Fruit fly (Drosophila melanogaster): Measurements from ENCODE around the gene CG31287.

CG31287 gene

DNA sequence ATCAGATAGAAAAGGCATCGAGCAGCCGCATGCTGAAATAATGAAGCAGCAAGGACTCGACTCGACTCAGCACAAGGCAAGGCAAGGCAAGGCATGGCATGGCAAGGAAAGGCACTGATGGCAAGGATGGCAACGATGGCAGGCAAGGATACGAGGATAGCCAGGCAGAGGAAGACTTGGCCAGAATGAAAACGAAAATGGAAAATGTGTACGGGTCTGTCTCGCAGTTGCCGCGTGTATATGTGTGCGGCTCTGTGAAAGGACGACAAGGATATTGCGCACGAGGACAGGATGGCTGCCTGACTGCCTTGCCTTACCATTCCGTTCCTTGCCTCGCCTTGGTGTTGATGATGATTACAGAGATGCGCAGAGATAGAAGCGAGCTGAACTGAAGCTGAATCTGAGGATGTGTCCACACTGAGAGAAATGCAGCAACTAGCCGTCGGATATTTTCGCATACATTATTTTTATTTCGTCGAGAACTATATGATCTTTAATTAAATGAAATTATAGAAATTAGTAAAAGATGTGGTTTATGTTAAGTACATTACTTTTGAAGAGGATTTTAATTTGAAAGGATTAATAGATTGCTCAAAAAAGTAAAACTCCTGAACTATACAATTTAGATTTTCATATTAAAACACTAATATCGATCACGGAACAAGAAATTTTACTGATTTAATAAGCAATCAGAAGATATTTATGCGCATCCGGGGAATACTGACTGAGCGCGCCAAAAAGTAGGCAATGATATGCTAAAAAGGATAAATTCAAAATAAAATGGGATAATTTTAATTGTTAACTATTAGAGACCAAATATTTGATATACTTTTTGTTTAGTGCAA, 11.5 kb downstream of the CG31287 start (continued):
- no peak for TF ChIP-seq fd85E (GFP tag; optimal IDR thresholded peaks at IDR 0.05)
- peak; percentile 19 for TF ChIP-seq CG6276 (GFP tag; optimal IDR thresholded peaks at IDR 0.05)
- peak in 1 of 2 experiments; percentile 41 for TF ChIP-seq salr (GFP tag; optimal IDR thresholded peaks at IDR 0.05)
- peak; percentile 36 for TF ChIP-seq CG3032 (tag; optimal IDR thresholded peaks at IDR 0.05)
- TF ChIP-seq Lpt (GFP tag; optimal IDR thresholded peaks at IDR 0.05) = no peak
- TF ChIP-seq pdm3 (GFP tag; optimal IDR thresholded peaks at IDR 0.05) = peak; percentile 24
- peak; percentile 47 for TF ChIP-seq OdsH (GFP tag; optimal IDR thresholded peaks at IDR 0.05)
- no peak for TF ChIP-seq CG8119 (GFP tag; IDR thresholded peaks at IDR 0.05)
- TF ChIP-seq CG16779 (tag; optimal IDR thresholded peaks at IDR 0.05) = no peak

DNA sequence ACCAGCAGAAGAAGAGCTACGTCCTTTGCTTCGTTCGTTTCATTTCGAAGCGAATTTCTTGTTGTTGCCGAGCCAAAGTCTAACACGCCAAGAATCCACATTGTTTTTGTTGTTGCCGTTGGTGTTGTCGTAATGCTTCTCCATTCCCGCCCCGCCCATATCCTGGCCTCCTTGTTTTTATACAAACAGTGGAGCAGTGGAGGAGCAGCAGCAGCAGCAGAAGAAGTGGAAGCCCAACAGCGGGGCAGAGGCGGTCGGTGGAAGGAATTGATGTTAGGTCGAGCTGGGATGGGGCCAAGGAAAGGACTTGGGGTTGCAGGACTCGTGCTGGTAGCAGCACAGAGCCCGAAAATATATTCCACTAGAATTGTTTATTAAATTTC, 12.1 kb downstream of the CG31287 start:
- TF ChIP-seq CG31627 (GFP tag; optimal IDR thresholded peaks at IDR 0.05) = no peak
- TF ChIP-seq Sox102F (GFP tag; optimal IDR thresholded peaks at IDR 0.05) = no peak
- no peak for TF ChIP-seq topi (GFP tag; optimal IDR thresholded peaks at IDR 0.05)
- TF ChIP-seq OdsH (GFP tag; optimal IDR thresholded peaks at IDR 0.05) = no peak
- TF ChIP-seq CG16779 (tag; optimal IDR thresholded peaks at IDR 0.05) = no peak
- TF ChIP-seq CG6854 (GFP tag; optimal IDR thresholded peaks at IDR 0.05) = no peak
- no peak for TF ChIP-seq CG32006 (GFP tag; optimal IDR thresholded peaks at IDR 0.05)
- TF ChIP-seq CG34406 (GFP tag; optimal IDR thresholded peaks at IDR 0.05) = no peak
- TF ChIP-seq CG4318 (GFP tag; optimal IDR thresholded peaks at IDR 0.05) = no peak
- TF ChIP-seq CG6276 (GFP tag; optimal IDR thresholded peaks at IDR 0.05) = no peak
- no peak for TF ChIP-seq Eip75B (GFP tag; optimal IDR thresholded peaks at IDR 0.05)
- TF ChIP-seq CG11294 (GFP tag; IDR thresholded peaks at IDR 0.05) = no peak
- TF ChIP-seq fkh (GFP tag; optimal IDR thresholded peaks at IDR 0.05) = no peak
- no peak for TF ChIP-seq CG11762 (GFP tag; optimal IDR thresholded peaks at IDR 0.05; ENCODE audit: insufficient read depth)
- TF ChIP-seq CG1621 (tag; optimal IDR thresholded peaks at IDR 0.05) = no peak
- no peak for TF ChIP-seq net (GFP tag; optimal IDR thresholded peaks at IDR 0.05)
- no peak for TF ChIP-seq CG15336 (GFP tag; IDR thresholded peaks at IDR 0.05)
- TF ChIP-seq svp (GFP tag) = no peak

DNA sequence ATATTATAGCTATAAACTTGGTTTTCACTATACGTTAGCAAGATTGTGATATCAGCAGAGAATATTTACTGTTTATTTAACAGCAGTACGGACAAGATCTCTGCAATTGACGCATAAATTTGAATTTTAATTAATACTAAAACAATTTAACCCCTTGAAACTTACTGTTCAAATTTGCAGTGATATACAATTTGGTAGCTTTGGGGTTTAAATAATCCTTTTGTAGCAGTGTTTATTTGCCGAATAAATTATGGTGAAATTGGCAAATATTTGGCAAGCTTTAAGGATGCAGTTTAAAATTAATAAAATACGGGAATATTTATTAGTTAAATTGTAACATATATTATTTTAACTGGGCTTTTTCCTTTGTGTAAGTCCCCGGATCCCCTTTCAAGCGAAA, 14.2 kb downstream of the CG31287 start:
- TF ChIP-seq esn (GFP tag; optimal IDR thresholded peaks at IDR 0.05) (peak; percentile 46), CG32006 (GFP tag; optimal IDR thresholded peaks at IDR 0.05) (peak; percentile 65), CG1621 (tag; optimal IDR thresholded peaks at IDR 0.05) (no peak), Eip93F (GFP tag; optimal IDR thresholded peaks at IDR 0.05) (no peak), spab (GFP tag; optimal IDR thresholded peaks at IDR 0.05) (peak; percentile 33), salr (GFP tag; optimal IDR thresholded peaks at IDR 0.05) (peak; percentile 13), Gug (GFP tag; IDR thresholded peaks at IDR 0.05) (no peak), OdsH (GFP tag; optimal IDR thresholded peaks at IDR 0.05) (peak; percentile 48), CG11762 (GFP tag; optimal IDR thresholded peaks at IDR 0.05; ENCODE audit: insufficient read depth) (no peak), Sox102F (GFP tag; optimal IDR thresholded peaks at IDR 0.05) (no peak), cyc (GFP tag; optimal IDR thresholded peaks at IDR 0.05) (peak; percentile 10), lz (GFP tag; optimal IDR thresholded peaks at IDR 0.05) (peak; percentile 15), CG4318 (GFP tag; optimal IDR thresholded peaks at IDR 0.05) (peak; percentile 18), eg (GFP tag; IDR thresholded peaks at IDR 0.05) (peak; percentile 29; the same call in 1 of the 3 replicates), CG3919 (GFP tag; optimal IDR thresholded peaks at IDR 0.05) (no peak), Blimp-1 (GFP tag; optimal IDR thresholded peaks at IDR 0.05) (no peak), Smox (GFP tag; optimal IDR thresholded peaks at IDR 0.05) (peak; percentile 34), achi (GFP tag; optimal IDR thresholded peaks at IDR 0.05) (peak; percentile 29), CG6854 (GFP tag; optimal IDR thresholded peaks at IDR 0.05) (no peak), CG6792 (GFP tag; optimal IDR thresholded peaks at IDR 0.05) (peak; percentile 9), CG10631 (GFP tag; optimal IDR thresholded peaks at IDR 0.05) (peak; percentile 14), fd59A (GFP tag; optimal IDR thresholded peaks at IDR 0.05) (peak; percentile 8), svp (GFP tag) (peak; percentile 75), CG16779 (tag; optimal IDR thresholded peaks at IDR 0.05) (no peak), Met (GFP tag; optimal IDR thresholded peaks at IDR 0.05) (peak; percentile 43), acj6 (GFP tag; optimal IDR thresholded peaks at IDR 0.05) (peak; percentile 37), CG10669 (GFP tag; optimal IDR thresholded peaks at IDR 0.05) (peak; percentile 37), CG8119 (GFP tag; IDR thresholded peaks at IDR 0.05) (no peak), CG34406 (GFP tag; optimal IDR thresholded peaks at IDR 0.05) (peak; percentile 36), CG6808 (GFP tag; optimal IDR thresholded peaks at IDR 0.05) (no peak), CG31627 (GFP tag; optimal IDR thresholded peaks at IDR 0.05) (peak; percentile 15), Eip78C (GFP tag) (peak; percentile 64), Hr38 (GFP tag; optimal IDR thresholded peaks at IDR 0.05) (no peak), CG8319 (GFP tag; optimal IDR thresholded peaks at IDR 0.05) (no peak)

All from whole organism, prepupa.